Worm (Caenorhabditis elegans) whole organism, young adult: ENCODE measurements around the gene W03C9.6.

ENCODE experiments used
- B0336.3 ChIP-seq: fragments of 200-800 bp; sonication (Bioruptor generic); IDR thresholded peaks from 2 replicates; pipeline ENCODE4 v1.3.6; 2022; ENCODE audit warnings: missing genetic modification characterization, missing compliant biosample characterization
- F10E7.11 ChIP-seq: sonication (generic microtip); optimal IDR thresholded peaks from 2 replicates; lab custom pipeline; 2017; ENCODE audit warnings: mild to moderate bottlenecking, missing genetic modification characterization, moderate library complexity, missing compliant biosample characterization
- F37B4.10 ChIP-seq: fragments of 200-800 bp; sonication (Bioruptor generic); IDR thresholded peaks from 2 replicates; pipeline ENCODE4 v1.3.6; 2022; ENCODE audit warnings: missing genetic modification characterization, missing compliant biosample characterization
- F49E8.2 ChIP-seq: sonication (generic microtip); optimal IDR thresholded peaks from 3 replicates; lab custom pipeline; 2017; ENCODE audit warnings: missing genetic modification characterization, mild to moderate bottlenecking, missing compliant biosample characterization, antibody characterized with exemption, moderate library complexity; ENCODE audit not compliant: insufficient read depth
- F57A8.1 ChIP-seq: fragments of 200-800 bp; sonication (Bioruptor generic); optimal IDR thresholded peaks from 2 replicates; lab custom pipeline; 2018; ENCODE audit warnings: mild to moderate bottlenecking, missing genetic modification characterization, moderate library complexity, missing compliant biosample characterization
- T26A5.8 ChIP-seq: sonication (generic microtip); optimal IDR thresholded peaks from 2 replicates; lab custom pipeline; 2016; ENCODE audit warnings: missing genetic modification characterization, missing compliant biosample characterization
- Y53F4B.3 ChIP-seq: fragments of 200-800 bp; sonication (Bioruptor generic); IDR thresholded peaks from 2 replicates; pipeline ENCODE4 v1.3.6; 2022; ENCODE audit warnings: missing genetic modification reagents, missing genetic modification characterization, missing compliant biosample characterization
- Y67H2A.10 ChIP-seq: fragments of 200-800 bp; sonication (Bioruptor generic); conservative IDR thresholded peaks from 2 replicates; pipeline ENCODE4 v1.3.6; 2022; ENCODE audit warnings: missing genetic modification reagents, missing genetic modification characterization, missing compliant biosample characterization
- Y79H2A.3 ChIP-seq: fragments of 200-800 bp; sonication (Bioruptor generic); conservative IDR thresholded peaks from 2 replicates; pipeline ENCODE4 v1.3.6; 2022; ENCODE audit warnings: missing genetic modification reagents, missing genetic modification characterization, missing compliant biosample characterization
- attf-6 ChIP-seq: fragments of 200-800 bp; sonication (Bioruptor generic); IDR thresholded peaks from 2 replicates; pipeline ENCODE4 v1.3.6; 2022; ENCODE audit warnings: missing genetic modification reagents, missing genetic modification characterization, missing compliant biosample characterization
- bed-2 ChIP-seq: fragments of 200-800 bp; sonication (Bioruptor generic); IDR thresholded peaks from 2 replicates; pipeline ENCODE4 v1.3.6; 2022; ENCODE audit warnings: missing genetic modification reagents, missing genetic modification characterization, missing compliant biosample characterization
- cebp-1 ChIP-seq, 2 experiments: fragments of 200-800 bp in 1 of 2; sonication (Bioruptor generic) in 1 of 2; sonication (generic microtip) in 1 of 2; IDR thresholded peaks in 1 of 2; optimal IDR thresholded peaks in 1 of 2; 2 replicates each; pipeline versions ENCODE4 v1.3.6 to Lab custom; 2017 to 2022; ENCODE audit warnings: missing compliant biosample characterization in 2 of 2, missing genetic modification characterization in 2 of 2, mild to moderate bottlenecking in 1 of 2, missing genetic modification reagents in 1 of 2, moderate library complexity in 1 of 2
- cebp-2 ChIP-seq: fragments of 200-800 bp; sonication (Bioruptor generic); IDR thresholded peaks from 2 replicates; pipeline ENCODE4 v1.3.6; 2022; ENCODE audit warnings: missing genetic modification characterization, missing compliant biosample characterization
- ceh-100 ChIP-seq: fragments of 200-800 bp; sonication (Bioruptor generic); IDR thresholded peaks from 2 replicates; pipeline ENCODE4 v1.3.6; 2022; ENCODE audit warnings: missing genetic modification reagents, missing genetic modification characterization, missing compliant biosample characterization
- ceh-58 ChIP-seq: fragments of 200-800 bp; sonication (Bioruptor generic); IDR thresholded peaks from 2 replicates; pipeline ENCODE4 v1.3.6; 2022; ENCODE audit warnings: missing genetic modification characterization, missing compliant biosample characterization
- ceh-79 ChIP-seq: sonication (generic microtip); optimal IDR thresholded peaks from 2 replicates; lab custom pipeline; 2017; ENCODE audit warnings: mild to moderate bottlenecking, missing genetic modification characterization, missing compliant biosample characterization
- chd-7 ChIP-seq: sonication (generic microtip); optimal IDR thresholded peaks from 2 replicates; lab custom pipeline; 2016; ENCODE audit warnings: mild to moderate bottlenecking, missing genetic modification characterization, moderate library complexity, missing compliant biosample characterization
- dpff-1 ChIP-seq: sonication (generic microtip); optimal IDR thresholded peaks from 2 replicates; lab custom pipeline; 2017; ENCODE audit warnings: mild to moderate bottlenecking, missing genetic modification characterization, missing compliant biosample characterization
- gei-17 ChIP-seq: fragments of 200-800 bp; sonication (Bioruptor generic); optimal IDR thresholded peaks from 2 replicates; lab custom pipeline; 2018; ENCODE audit warnings: mild to moderate bottlenecking, missing genetic modification characterization, missing compliant biosample characterization
- hlh-12 ChIP-seq: sonication (generic microtip); optimal IDR thresholded peaks from 2 replicates; lab custom pipeline; 2016; ENCODE audit warnings: missing genetic modification characterization, missing compliant biosample characterization
- hmg-1.2 ChIP-seq: fragments of 200-800 bp; sonication (Bioruptor generic); IDR thresholded peaks from 2 replicates; pipeline ENCODE4 v1.3.6; 2022; ENCODE audit warnings: missing genetic modification reagents, missing genetic modification characterization, missing compliant biosample characterization
- hsf-1 ChIP-seq: fragments of 200-800 bp; sonication (Bioruptor generic); IDR thresholded peaks from 2 replicates; pipeline ENCODE4 v1.3.6; 2022; ENCODE audit warnings: missing genetic modification reagents, missing genetic modification characterization, missing compliant biosample characterization
- let-607 ChIP-seq, 2 experiments: fragments of 200-800 bp in 1 of 2; sonication (Bioruptor generic) in 1 of 2; sonication (generic microtip) in 1 of 2; optimal IDR thresholded peaks; 2 replicates each; lab custom pipeline; 2016 to 2018; ENCODE audit warnings: mild to moderate bottlenecking in 2 of 2, missing compliant biosample characterization in 2 of 2, missing genetic modification characterization in 2 of 2, moderate library complexity in 2 of 2, missing genotype in 1 of 2
- lin-26 ChIP-seq: fragments of 200-800 bp; sonication (Bioruptor generic); IDR thresholded peaks from 2 replicates; pipeline ENCODE4 v1.3.6; 2022; ENCODE audit warnings: missing genetic modification reagents, missing genetic modification characterization, missing compliant biosample characterization
- lin-35 ChIP-seq, 3 experiments: fragments of 150-350 bp in 2 of 3; sonication (generic microtip) in 1 of 3; optimal IDR thresholded peaks; 2 replicates each; lab custom pipeline; 2014 to 2018; ENCODE audit warnings: missing biosample characterization in 3 of 3, missing genetic modification characterization in 3 of 3, missing genetic modification reagents in 3 of 3
- lir-1 ChIP-seq: fragments of 200-800 bp; sonication (Bioruptor generic); conservative IDR thresholded peaks from 2 replicates; pipeline ENCODE4 v1.3.6; 2022; ENCODE audit warnings: missing genetic modification reagents, missing genetic modification characterization, missing compliant biosample characterization
- lsl-1 ChIP-seq: fragments of 200-800 bp; sonication (Bioruptor generic); optimal IDR thresholded peaks from 2 replicates; lab custom pipeline; 2018; ENCODE audit warnings: mild to moderate bottlenecking, missing genetic modification characterization, moderate library complexity, missing compliant biosample characterization
- madf-3 ChIP-seq: fragments of 200-800 bp; sonication (Bioruptor generic); IDR thresholded peaks from 2 replicates; pipeline ENCODE4 v1.3.6; 2022; ENCODE audit warnings: missing genetic modification reagents, missing genetic modification characterization, missing compliant biosample characterization
- madf-6 ChIP-seq: fragments of 200-800 bp; sonication (Bioruptor generic); IDR thresholded peaks from 2 replicates; pipeline ENCODE4 v1.3.6; 2022; ENCODE audit warnings: missing genetic modification reagents, missing genetic modification characterization, missing compliant biosample characterization
- mes-4 ChIP-seq: sonication (generic microtip); optimal IDR thresholded peaks from 2 replicates; lab custom pipeline; 2016; ENCODE audit warnings: missing genotype, missing genetic modification characterization, missing compliant biosample characterization
- nhr-120 ChIP-seq: fragments of 200-800 bp; sonication (Bioruptor generic); IDR thresholded peaks from 2 replicates; pipeline ENCODE4 v1.3.6; 2022; ENCODE audit warnings: missing genetic modification characterization, missing compliant biosample characterization
- nhr-27 ChIP-seq: fragments of 200-800 bp; sonication (Bioruptor generic); optimal IDR thresholded peaks from 2 replicates; lab custom pipeline; 2018; ENCODE audit warnings: mild to moderate bottlenecking, missing genetic modification characterization, moderate library complexity, missing compliant biosample characterization
- pbrm-1 ChIP-seq: fragments of 200-800 bp; sonication (Bioruptor generic); IDR thresholded peaks from 2 replicates; pipeline ENCODE4 v1.3.6; 2022; ENCODE audit warnings: missing genetic modification reagents, missing genetic modification characterization, missing compliant biosample characterization
- snpc-1.3 ChIP-seq: sonication (generic microtip); optimal IDR thresholded peaks from 2 replicates; lab custom pipeline; 2017; ENCODE audit warnings: missing genetic modification characterization, mild to moderate bottlenecking, missing compliant biosample characterization, antibody characterized with exemption, moderate library complexity, missing genotype, missing genetic modification reagents; ENCODE audit not compliant: insufficient read depth
- tbp1 ChIP-seq: fragments of 200-800 bp; sonication (Bioruptor generic); optimal IDR thresholded peaks from 2 replicates; lab custom pipeline; 2018; ENCODE audit warnings: mild to moderate bottlenecking, missing genetic modification characterization, missing compliant biosample characterization
- unc-130 ChIP-seq: sonication (generic microtip); optimal IDR thresholded peaks from 2 replicates; lab custom pipeline; 2016; ENCODE audit warnings: missing genetic modification reagents, missing genetic modification characterization, missing compliant biosample characterization
- zfh-2 ChIP-seq: fragments of 200-800 bp; sonication (Bioruptor generic); conservative IDR thresholded peaks from 2 replicates; pipeline ENCODE4 v1.3.6; 2022; ENCODE audit warnings: missing genetic modification reagents, missing genetic modification characterization, missing compliant biosample characterization
- zim-3 ChIP-seq: sonication (generic microtip); optimal IDR thresholded peaks from 2 replicates; lab custom pipeline; 2017; ENCODE audit warnings: mild to moderate bottlenecking, missing genetic modification characterization, moderate library complexity, missing compliant biosample characterization
- ztf-18 ChIP-seq: sonication (generic microtip); optimal IDR thresholded peaks from 2 replicates; lab custom pipeline; 2016; ENCODE audit warnings: missing genotype, mild to moderate bottlenecking, missing genetic modification characterization, missing compliant biosample characterization
- ztf-26 ChIP-seq: sonication (generic microtip); optimal IDR thresholded peaks from 2 replicates; lab custom pipeline; 2017; ENCODE audit warnings: missing genetic modification characterization, missing compliant biosample characterization
- ztf-3 ChIP-seq: fragments of 200-800 bp; sonication (Bioruptor generic); optimal IDR thresholded peaks from 2 replicates; lab custom pipeline; 2018; ENCODE audit warnings: mild to moderate bottlenecking, missing genetic modification characterization, missing compliant biosample characterization

Gene W03C9.6

ce11 chrII:11977363-11977762, 23.1 kb downstream of the W03C9.6 start, which contains the start of gene Y17G7B.21 (continued):
- no peak for TF ChIP-seq ztf-3 (GFP tag; lab: Kevin White, UChicago)
- peak; percentile 15; the same call in 1 of the 2 replicates for TF ChIP-seq hmg-1.2 (GFP tag; lab: Robert Waterston, UW)
- peak; percentile 38; the same call in 1 of the 2 replicates for TF ChIP-seq attf-6 (GFP tag; lab: Robert Waterston, UW)
- no peak for TF ChIP-seq lsl-1 (GFP tag; lab: Kevin White, UChicago)
- TF ChIP-seq ceh-100 (GFP tag; lab: Robert Waterston, UW), result peak; percentile 46; the same call in 1 of the 2 replicates
- TF ChIP-seq nhr-27 (tag; lab: Kevin White, UChicago), result no peak
- TF ChIP-seq tbp1 (GFP tag; lab: Kevin White, UChicago), result no peak
- peak; percentile 35 for TF ChIP-seq unc-130
- TF ChIP-seq bed-2, result no peak
- TF ChIP-seq ztf-18 (tag; lab: Kevin White, UChicago), result no peak
- no peak for TF ChIP-seq F49E8.2 (tag; lab: Kevin White, UChicago)
- TF ChIP-seq F10E7.11 (tag; lab: Kevin White, UChicago), result no peak
- 0 out of 2 replicates have a peak, but pooled peaks have one; percentile 81 for TF ChIP-seq nhr-120
- no peak for TF ChIP-seq pbrm-1 (GFP tag; lab: Robert Waterston, UW)
- TF ChIP-seq ceh-58 (GFP tag; lab: Robert Waterston, UW), result 0 out of 2 replicates have a peak, but pooled peaks have one; percentile 83
- peak; percentile 67 for TF ChIP-seq chd-7
- no peak for TF ChIP-seq gei-17
- no peak for TF ChIP-seq F57A8.1 (GFP tag; lab: Kevin White, UChicago)

- TF ChIP-seq bed-2 (no peak), B0336.3 (GFP tag; lab: Robert Waterston, UW) (peak; percentile 32; the same call in 1 of the 2 replicates), zfh-2 (peak; percentile 80), hsf-1 (no peak), madf-6 (GFP tag; lab: Robert Waterston, UW) (peak; percentile 24; the same call in 1 of the 2 replicates)
Measured at ce11 chrII:11978478-11978877, 24.2 kb downstream of the W03C9.6 start.

ce11 chrII:11978920-11979319, 24.6 kb downstream of the W03C9.6 start:
- TF ChIP-seq dpff-1 (tag; lab: Kevin White, UChicago) (no peak), gei-17 (no peak), T26A5.8 (tag; lab: Kevin White, UChicago) (no peak), ceh-79 (no peak), lin-35 (GFP tag; optimal IDR thresholded peaks at IDR 0.05; lab: Kevin White, UChicago) (no peak), F37B4.10 (GFP tag; lab: Robert Waterston, UW) (no peak), ztf-26 (no peak), B0336.3 (GFP tag; lab: Robert Waterston, UW) (0 out of 2 replicates have a peak, but pooled peaks have one; percentile 3), snpc-1.3 (tag; lab: Kevin White, UChicago) (peak; percentile 38), lir-1 (GFP tag; lab: Robert Waterston, UW) (no peak), Y53F4B.3 (GFP tag; lab: Robert Waterston, UW) (no peak), zim-3 (no peak)

- TF ChIP-seq Y67H2A.10 (0 out of 2 replicates have a peak, but pooled peaks have one; percentile 28), madf-3 (GFP tag; lab: Robert Waterston, UW) (peak; percentile 98), Y79H2A.3 (no peak), mes-4 (no peak), cebp-2 (GFP tag; lab: Robert Waterston, UW) (no peak), let-607 (tag; optimal IDR thresholded peaks at IDR 0.05; lab: Kevin White, UChicago) (no peak), pbrm-1 (GFP tag; lab: Robert Waterston, UW) (0 out of 2 replicates have a peak, but pooled peaks have one; percentile 7), cebp-1 (GFP tag; IDR thresholded peaks at IDR 0.05; lab: Robert Waterston, UW) (peak; percentile 81), cebp-1 (tag; optimal IDR thresholded peaks at IDR 0.05; lab: Kevin White, UChicago) (peak; percentile 82), hlh-12 (tag; lab: Kevin White, UChicago) (no peak), lin-26 (GFP tag; lab: Robert Waterston, UW) (no peak)
Measured at ce11 chrII:11979449-11980095, 25.3 kb downstream of the W03C9.6 start, which contains the start of the genes ash-2 and Y17G7B.20. ash-2 (plus strand) TSS chrII:11979838. Y17G7B.20 (minus strand) TSS chrII:11979844.
